Fruit fly (Drosophila melanogaster) whole organism, embryonic: ENCODE results near the gene CG31855.
A peak's percentile ranks its signal among the peaks of the same experiment; 100 is the strongest.

Experiments used
- Antp ChIP-seq: fragments of 200-800 bp; sonication (Bioruptor generic); optimal IDR thresholded peaks from 3 replicates; lab custom pipeline; 2016; ENCODE audit warnings: missing biosample characterization, missing genetic modification characterization
- BEAF-32 ChIP-seq: fragments of 200-800 bp; sonication (Bioruptor generic); optimal IDR thresholded peaks from 3 replicates; lab custom pipeline; 2017; ENCODE audit warnings: missing biosample characterization, missing genetic modification characterization, mild to moderate bottlenecking, moderate library complexity, missing genetic modification reagents
- Blimp-1 ChIP-seq: fragments of 200-800 bp; sonication (Bioruptor generic); optimal IDR thresholded peaks from 3 replicates; lab custom pipeline; 2018; ENCODE audit warnings: missing biosample characterization, missing genetic modification characterization, mild to moderate bottlenecking, moderate library complexity, missing genetic modification reagents
- C15 ChIP-seq: fragments of 200-800 bp; sonication (Bioruptor generic); IDR thresholded peaks from 3 replicates; pipeline ENCODE4 v1.3.6; 2022; ENCODE audit warnings: missing biosample characterization, missing genetic modification characterization
- CG10979 ChIP-seq: fragments of 200-800 bp; sonication (Bioruptor generic); optimal IDR thresholded peaks from 2 replicates; lab custom pipeline; 2018; ENCODE audit warnings: missing biosample characterization, mild to moderate bottlenecking, missing genetic modification characterization, moderate library complexity
- CG11504 ChIP-seq: fragments of 200-800 bp; sonication (Bioruptor generic); optimal IDR thresholded peaks from 3 replicates; lab custom pipeline; 2019; ENCODE audit warnings: missing biosample characterization, mild to moderate bottlenecking, missing genetic modification characterization, moderate library complexity
- CG12744 ChIP-seq: fragments of 200-800 bp; sonication (Bioruptor generic); optimal IDR thresholded peaks from 2 replicates; lab custom pipeline; 2016; ENCODE audit warnings: missing biosample characterization, missing genetic modification characterization
- CG13894 ChIP-seq: fragments of 200-800 bp; sonication (Bioruptor generic); optimal IDR thresholded peaks from 3 replicates; lab custom pipeline; 2018; ENCODE audit warnings: missing biosample characterization, mild to moderate bottlenecking, missing genetic modification characterization, moderate library complexity
- CG15696 ChIP-seq: fragments of 200-800 bp; sonication (Bioruptor generic); optimal IDR thresholded peaks from 2 replicates; lab custom pipeline; 2019; ENCODE audit warnings: missing biosample characterization, mild to moderate bottlenecking, missing genetic modification characterization, moderate library complexity
- CG16815 ChIP-seq: fragments of 200-800 bp; sonication (Bioruptor generic); optimal IDR thresholded peaks from 3 replicates; lab custom pipeline; 2017; ENCODE audit warnings: missing biosample characterization, mild to moderate bottlenecking, missing genetic modification characterization
- CG16863 ChIP-seq: fragments of 200-800 bp; sonication (Bioruptor generic); optimal IDR thresholded peaks from 3 replicates; lab custom pipeline; 2016; ENCODE audit warnings: missing biosample characterization, missing genetic modification characterization
- CG2129 ChIP-seq: fragments of 200-800 bp; sonication (Bioruptor generic); IDR thresholded peaks from 2 replicates; pipeline ENCODE4 v1.3.6; 2022; ENCODE audit warnings: missing biosample characterization, missing genetic modification characterization; ENCODE audit not compliant: partially characterized antibody
- CG31388 ChIP-seq: fragments of 200-800 bp; sonication (Bioruptor generic); optimal IDR thresholded peaks from 2 replicates; lab custom pipeline; 2016; ENCODE audit warnings: missing biosample characterization, missing genetic modification characterization
- CG8089 ChIP-seq: fragments of 200-800 bp; sonication (Bioruptor generic); optimal IDR thresholded peaks from 3 replicates; lab custom pipeline; 2016; ENCODE audit warnings: missing biosample characterization, missing genetic modification characterization
- CG9727 ChIP-seq: fragments of 200-800 bp; sonication (Bioruptor generic); optimal IDR thresholded peaks from 3 replicates; lab custom pipeline; 2017; ENCODE audit warnings: missing biosample characterization, mild to moderate bottlenecking, missing genetic modification characterization
- CG9932 ChIP-seq: fragments of 200-800 bp; sonication (Bioruptor generic); IDR thresholded peaks from 2 replicates; pipeline ENCODE4 v1.3.6; 2022; ENCODE audit warnings: missing biosample characterization, missing genetic modification characterization
- Dad ChIP-seq: fragments of 200-800 bp; sonication (Bioruptor generic); optimal IDR thresholded peaks from 3 replicates; lab custom pipeline; 2016; ENCODE audit warnings: missing biosample characterization, missing genetic modification characterization
- Doc3 ChIP-seq: fragments of 200-800 bp; sonication (Bioruptor generic); IDR thresholded peaks from 3 replicates; pipeline ENCODE4 v1.3.6; 2022; ENCODE audit warnings: missing biosample characterization, missing genetic modification characterization; ENCODE audit not compliant: partially characterized antibody
- Drgx ChIP-seq: fragments of 200-800 bp; sonication (Bioruptor generic); IDR thresholded peaks from 2 replicates; pipeline ENCODE4 v1.3.6; 2022; ENCODE audit warnings: missing biosample characterization, missing genetic modification characterization
- E2f1 ChIP-seq: fragments of 200-800 bp; sonication (Bioruptor generic); IDR thresholded peaks from 2 replicates; pipeline ENCODE4 v1.3.6; 2022; ENCODE audit warnings: missing biosample characterization, missing genetic modification characterization
- ERR ChIP-seq: fragments of 200-800 bp; sonication (Bioruptor generic); optimal IDR thresholded peaks from 2 replicates; lab custom pipeline; 2016; ENCODE audit warnings: missing biosample characterization, missing genetic modification characterization
- Hey ChIP-seq: fragments of 200-800 bp; sonication (Bioruptor generic); optimal IDR thresholded peaks from 3 replicates; lab custom pipeline; 2018; ENCODE audit warnings: missing biosample characterization, mild to moderate bottlenecking, missing genetic modification characterization
- Hmx ChIP-seq: fragments of 200-800 bp; sonication (Bioruptor generic); optimal IDR thresholded peaks from 2 replicates; lab custom pipeline; 2016; ENCODE audit warnings: missing biosample characterization, missing genetic modification characterization
- Hr39 ChIP-seq: fragments of >200 bp; optimal IDR thresholded peaks from 2 replicates; lab custom pipeline; 2017
- Lhr ChIP-seq: fragments of 200-800 bp; sonication (Bioruptor generic); optimal IDR thresholded peaks from 3 replicates; lab custom pipeline; 2017; ENCODE audit warnings: mild to moderate bottlenecking, missing biosample characterization, missing genetic modification reagents, missing genetic modification characterization
- NFAT ChIP-seq: fragments of 200-800 bp; sonication (Bioruptor generic); IDR thresholded peaks from 2 replicates; pipeline ENCODE4 v1.3.6; 2022; ENCODE audit warnings: missing biosample characterization, missing genetic modification characterization
- Six4 ChIP-seq: fragments of 200-800 bp; sonication (Bioruptor generic); optimal IDR thresholded peaks from 2 replicates; lab custom pipeline; 2016; ENCODE audit warnings: missing biosample characterization, missing genetic modification characterization
- Sox102F ChIP-seq: fragments of 200-800 bp; sonication (Bioruptor generic); optimal IDR thresholded peaks from 2 replicates; lab custom pipeline; 2018; ENCODE audit warnings: missing biosample characterization, mild to moderate bottlenecking, missing genetic modification characterization, moderate library complexity
- Stat92E ChIP-seq, 3 experiments: fragments of >200 bp in 2 of 3; fragments of 200-800 bp in 1 of 3; sonication (Bioruptor generic) in 1 of 3; optimal IDR thresholded peaks; 2 replicates each; lab custom pipeline; 2017 to 2019; ENCODE audit warnings: missing biosample characterization in 3 of 3, missing genetic modification characterization in 3 of 3, mild to moderate bottlenecking in 1 of 3, moderate library complexity in 1 of 3
- ac ChIP-seq: fragments of 200-800 bp; sonication (Bioruptor generic); optimal IDR thresholded peaks from 3 replicates; lab custom pipeline; 2017; ENCODE audit warnings: missing biosample characterization, mild to moderate bottlenecking, missing genetic modification characterization
- ato ChIP-seq: fragments of 200-800 bp; sonication (Bioruptor generic); IDR thresholded peaks from 2 replicates; pipeline ENCODE4 v1.3.6; 2022; ENCODE audit warnings: missing biosample characterization, missing genetic modification characterization; ENCODE audit not compliant: partially characterized antibody
- chif ChIP-seq, 2 experiments: fragments of 200-800 bp; sonication (Bioruptor generic); optimal IDR thresholded peaks; 3 replicates each; lab custom pipeline; 2016; ENCODE audit warnings: missing biosample characterization in 2 of 2, missing genetic modification characterization in 2 of 2
- chm ChIP-seq: fragments of 200-800 bp; sonication (Bioruptor generic); IDR thresholded peaks from 2 replicates; pipeline ENCODE4 v1.3.6; 2022; ENCODE audit warnings: missing biosample characterization, missing genetic modification characterization
- corto ChIP-seq: fragments of 200-800 bp; sonication (Bioruptor generic); optimal IDR thresholded peaks from 2 replicates; lab custom pipeline; 2016; ENCODE audit warnings: missing biosample characterization, mild to moderate bottlenecking, missing genetic modification characterization, moderate library complexity
- dm ChIP-seq: fragments of 200-800 bp; sonication (Bioruptor generic); optimal IDR thresholded peaks from 3 replicates; lab custom pipeline; 2016; ENCODE audit warnings: missing biosample characterization, missing genetic modification characterization
- gcm ChIP-seq: fragments of 200-800 bp; sonication (Bioruptor generic); optimal IDR thresholded peaks from 2 replicates; lab custom pipeline; 2019; ENCODE audit warnings: missing biosample characterization, mild to moderate bottlenecking, missing genetic modification characterization, moderate library complexity
- gt ChIP-seq: fragments of 200-800 bp; sonication (Bioruptor generic); IDR thresholded peaks from 2 replicates; pipeline ENCODE4 v1.3.6; 2022; ENCODE audit warnings: missing biosample characterization, missing genetic modification characterization
- jumu ChIP-seq: fragments of 200-800 bp; sonication (Bioruptor generic); optimal IDR thresholded peaks from 3 replicates; lab custom pipeline; 2016; ENCODE audit warnings: missing biosample characterization, missing genetic modification characterization
- nerfin-2 ChIP-seq: fragments of 200-800 bp; sonication (Bioruptor generic); IDR thresholded peaks from 2 replicates; pipeline ENCODE4 v1.3.6; 2022; ENCODE audit warnings: missing biosample characterization, missing genetic modification characterization; ENCODE audit not compliant: partially characterized antibody
- pnt ChIP-seq: fragments of 200-800 bp; sonication (Bioruptor generic); optimal IDR thresholded peaks from 3 replicates; lab custom pipeline; 2016; ENCODE audit warnings: missing biosample characterization, missing genetic modification characterization
- repo ChIP-seq: fragments of 200-800 bp; sonication (Bioruptor generic); optimal IDR thresholded peaks from 2 replicates; lab custom pipeline; 2016; ENCODE audit warnings: missing biosample characterization, missing genetic modification characterization
- salm ChIP-seq: fragments of 200-800 bp; sonication (Bioruptor generic); optimal IDR thresholded peaks from 2 replicates; lab custom pipeline; 2018; ENCODE audit warnings: missing biosample characterization, mild to moderate bottlenecking, missing genetic modification characterization
- sima ChIP-seq: fragments of 200-800 bp; sonication (Bioruptor generic); optimal IDR thresholded peaks from 2 replicates; lab custom pipeline; 2016; ENCODE audit warnings: missing biosample characterization, missing genetic modification characterization
- sob ChIP-seq: fragments of 200-800 bp; sonication (Bioruptor generic); IDR thresholded peaks from 2 replicates; pipeline ENCODE4 v1.3.6; 2022; ENCODE audit warnings: missing biosample characterization, missing genetic modification characterization
- sr ChIP-seq: fragments of 200-800 bp; sonication (Bioruptor generic); IDR thresholded peaks from 3 replicates; pipeline ENCODE4 v1.3.6; 2022; ENCODE audit warnings: missing biosample characterization, missing genetic modification characterization
- tgo ChIP-seq: fragments of 200-800 bp; sonication (Bioruptor generic); IDR thresholded peaks from 3 replicates; pipeline ENCODE4 v1.3.6; 2022; ENCODE audit warnings: missing biosample characterization, missing genetic modification characterization
- vfl ChIP-seq: fragments of 200-800 bp; sonication (Bioruptor generic); optimal IDR thresholded peaks from 2 replicates; lab custom pipeline; 2016; ENCODE audit warnings: missing biosample characterization, missing genetic modification characterization
- vnd ChIP-seq: fragments of 200-800 bp; sonication (Bioruptor generic); IDR thresholded peaks from 3 replicates; pipeline ENCODE4 v1.3.6; 2022; ENCODE audit warnings: missing biosample characterization, missing genetic modification characterization; ENCODE audit not compliant: partially characterized antibody
- zen2 ChIP-seq: fragments of 200-800 bp; sonication (Bioruptor generic); IDR thresholded peaks from 3 replicates; pipeline ENCODE4 v1.3.6; 2022; ENCODE audit warnings: missing biosample characterization, missing genetic modification characterization; ENCODE audit not compliant: partially characterized antibody
- zfh1 ChIP-seq: fragments of 200-800 bp; sonication (Bioruptor generic); IDR thresholded peaks from 3 replicates; pipeline ENCODE4 v1.3.6; 2022; ENCODE audit warnings: missing biosample characterization, missing genetic modification characterization

CG31855 gene

dm6 chr2L:13387255-13387654 is 18.3 kb downstream of the CG31855 start, which contains the start of the genes Ing5 and CG7099 (continued):
- TF ChIP-seq Doc3 (GFP tag; lab: Robert Waterston, UW) (0 out of 3 replicates have a peak, but pooled peaks have one; percentile 49), CG9727 (GFP tag; lab: Kevin White, UChicago) (peak; percentile 96), C15 (GFP tag; lab: Robert Waterston, UW) (peak; percentile 94), corto (peak; percentile 89), ato (GFP tag; lab: Robert Waterston, UW) (0 out of 2 replicates have a peak, but pooled peaks have one; percentile 23), Blimp-1 (GFP tag; lab: Kevin White, UChicago) (peak; percentile 94), repo (GFP tag; lab: Kevin White, UChicago) (peak; percentile 71), gt (GFP tag; lab: Robert Waterston, UW) (peak; percentile 92), CG12744 (GFP tag; lab: Kevin White, UChicago) (peak; percentile 90), CG2129 (GFP tag; lab: Robert Waterston, UW) (0 out of 2 replicates have a peak, but pooled peaks have one; percentile 34), E2f1 (peak; percentile 96), zfh1 (peak; percentile 97), sr (GFP tag; lab: Robert Waterston, UW) (peak; percentile 76; the same call in 2 of the 3 replicates), CG16863 (peak; percentile 87), ac (GFP tag; lab: Kevin White, UChicago) (peak; percentile 82), Hey (tag; lab: Kevin White, UChicago) (no peak), vfl (peak; percentile 94), Hr39 (lab: Kevin White, UChicago) (no peak), chif (GFP tag; optimal IDR thresholded peaks at IDR 0.05; lab: Kevin White, UChicago) (peak; percentile 86 to 93), Hmx (GFP tag; lab: Kevin White, UChicago) (peak; percentile 88), CG15696 (tag; lab: Kevin White, UChicago) (peak; percentile 97), CG13894 (tag; lab: Kevin White, UChicago) (peak; percentile 96), BEAF-32 (GFP tag; lab: Kevin White, UChicago) (peak; percentile 70), Six4 (GFP tag; lab: Kevin White, UChicago) (peak; percentile 93), nerfin-2 (GFP tag; lab: Robert Waterston, UW) (peak; percentile 71), CG16815 (GFP tag; lab: Kevin White, UChicago) (peak; percentile 95), Lhr (peak; percentile 88)

DNA sequence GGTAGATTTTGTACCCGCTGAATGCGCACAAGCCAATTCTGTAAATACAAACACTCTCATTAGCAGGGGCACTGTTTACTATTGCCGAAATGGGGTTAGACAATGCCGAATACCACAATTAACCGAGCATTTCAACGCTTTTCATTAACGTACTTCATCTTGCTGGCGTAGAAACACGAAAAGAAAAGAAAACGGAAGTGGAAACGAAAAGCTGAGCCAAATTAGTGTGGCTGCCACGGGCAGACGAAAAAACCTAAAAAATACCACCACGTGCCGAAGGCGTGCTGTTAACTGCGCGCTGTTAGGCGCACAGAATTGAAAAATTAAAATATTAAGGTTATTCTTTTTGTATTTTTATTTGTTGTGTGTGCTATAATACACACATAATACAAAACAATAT is 25.9 kb downstream of the CG31855 start, which contains the start of gene RpL24:
TSS of gene RpL24 (minus strand) at position 229 of the 400 bp plus-strand sequence.
- TF ChIP-seq Six4 (GFP tag; lab: Kevin White, UChicago) (peak; percentile 87), gcm (GFP tag; lab: Kevin White, UChicago) (peak; percentile 88), CG8089 (GFP tag; lab: Kevin White, UChicago) (peak; percentile 92), jumu (peak; percentile 63), NFAT (GFP tag; lab: Robert Waterston, UW) (peak; percentile 91), Stat92E (GFP tag; optimal IDR thresholded peaks at IDR 0.05; lab: Kevin White, UChicago) (peak in 1 of 3 experiments; percentile 72), dm (GFP tag; lab: Kevin White, UChicago) (peak; percentile 99), ERR (GFP tag; lab: Kevin White, UChicago) (peak; percentile 71), salm (tag; lab: Kevin White, UChicago) (peak; percentile 84), Antp (GFP tag; lab: Kevin White, UChicago) (peak; percentile 70), pnt (peak; percentile 16), sima (GFP tag; lab: Kevin White, UChicago) (peak; percentile 90), CG10979 (tag; lab: Kevin White, UChicago) (peak; percentile 75), CG31388 (GFP tag; lab: Kevin White, UChicago) (peak; percentile 39), zen2 (no peak; the same call in 2 of the 3 replicates), C15 (GFP tag; lab: Robert Waterston, UW) (peak; percentile 68; the same call in 2 of the 3 replicates), sob (GFP tag; lab: Robert Waterston, UW) (peak; percentile 92), Dad (peak; percentile 92), CG11504 (tag; lab: Kevin White, UChicago) (peak; percentile 82), Drgx (GFP tag; lab: Robert Waterston, UW) (peak; percentile 36), CG9932 (peak; percentile 75), chm (GFP tag; lab: Robert Waterston, UW) (peak; percentile 97), Sox102F (peak; percentile 70), tgo (GFP tag; lab: Robert Waterston, UW) (peak; percentile 78), vnd (GFP tag; lab: Robert Waterston, UW) (no peak)
